Worm (Caenorhabditis elegans): ENCODE data around the gene clec-49.

- TF ChIP-seq fos-1 (tag; optimal IDR thresholded peaks at IDR 0.05), result no peak
- TF ChIP-seq pha-4 (tag; optimal IDR thresholded peaks at IDR 0.05), result no peak
Observed at ce11 chrV:19733728-19734127, 17.3 kb downstream of the clec-49 start.

Data from whole organism, L3 larva.